Worm (Caenorhabditis elegans) whole organism, L4/young adult: ENCODE results near the gene msh-5.

Source experiments
- W03F9.2 ChIP-seq: fragments of 150-350 bp; optimal IDR thresholded peaks from 2 replicates; lab custom pipeline; 2014; ENCODE audit warnings: missing biosample characterization, missing genetic modification characterization
- dao-5 ChIP-seq: sonication (generic microtip); optimal IDR thresholded peaks from 2 replicates; lab custom pipeline; 2016; ENCODE audit warnings: missing genotype, missing genetic modification characterization, moderate library complexity, missing compliant biosample characterization
- him-1 ChIP-seq: sonication (generic microtip); optimal IDR thresholded peaks from 2 replicates; lab custom pipeline; 2016; ENCODE audit warnings: missing genotype, missing genetic modification reagents, missing genetic modification characterization, missing compliant biosample characterization

msh-5 gene

ce11 chrIV:13165181-13165580 lies 10.1 kb downstream of the msh-5 start, which contains the start of gene scl-14:
Gene scl-14 (plus strand): TSS chrIV:13165481.
- no peak for TF ChIP-seq dao-5 (tag; lab: Kevin White, UChicago)
- TF ChIP-seq W03F9.2 (tag; lab: Kevin White, UChicago) = no peak
- no peak for TF ChIP-seq him-1

- TF ChIP-seq W03F9.2 (tag; lab: Kevin White, UChicago) (no peak), dao-5 (tag; lab: Kevin White, UChicago) (no peak), him-1 (no peak)
These were observed 12.5 kb downstream of the msh-5 start for ce11 chrIV:13167534-13167933.

ce11 chrIV:13170241-13170640 lies 15.2 kb downstream of the msh-5 start, which contains the start of gene nas-14:
Gene nas-14 (plus strand): TSS chrIV:13170541.
- no peak for TF ChIP-seq dao-5 (tag; lab: Kevin White, UChicago)
- no peak for TF ChIP-seq him-1
- no peak for TF ChIP-seq W03F9.2 (tag; lab: Kevin White, UChicago)

- TF ChIP-seq him-1 = no peak
- no peak for TF ChIP-seq W03F9.2 (tag; lab: Kevin White, UChicago)
- no peak for TF ChIP-seq dao-5 (tag; lab: Kevin White, UChicago)
These were observed 18.3 kb downstream of the msh-5 start for ce11 chrIV:13173359-13173758.

DNA sequence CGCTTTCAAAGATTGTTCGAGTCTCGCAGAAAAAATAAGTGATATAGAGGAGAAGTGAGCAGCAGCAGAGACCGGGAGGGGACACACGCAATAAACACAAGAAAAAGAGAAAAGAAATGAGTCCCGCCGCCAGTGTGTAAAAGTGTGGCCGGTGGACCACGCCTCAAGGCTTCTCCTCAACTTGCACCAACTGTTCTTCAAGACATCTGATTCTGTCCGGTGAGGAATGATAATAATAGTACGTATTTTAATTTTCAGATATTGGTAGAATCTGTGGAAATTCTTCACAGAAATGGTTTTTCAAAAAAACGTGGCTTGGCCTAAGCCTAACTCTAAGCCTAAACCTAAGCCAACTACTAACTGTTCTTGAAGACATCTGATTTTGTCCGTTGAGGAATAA lies 24.3 kb downstream of the msh-5 start, which contains the start of gene lev-1:
lev-1 (minus strand) TSS at position 101 of the 400 bp plus-strand sequence.
- TF ChIP-seq him-1 (no peak), dao-5 (tag; lab: Kevin White, UChicago) (no peak), W03F9.2 (tag; lab: Kevin White, UChicago) (no peak)

DNA sequence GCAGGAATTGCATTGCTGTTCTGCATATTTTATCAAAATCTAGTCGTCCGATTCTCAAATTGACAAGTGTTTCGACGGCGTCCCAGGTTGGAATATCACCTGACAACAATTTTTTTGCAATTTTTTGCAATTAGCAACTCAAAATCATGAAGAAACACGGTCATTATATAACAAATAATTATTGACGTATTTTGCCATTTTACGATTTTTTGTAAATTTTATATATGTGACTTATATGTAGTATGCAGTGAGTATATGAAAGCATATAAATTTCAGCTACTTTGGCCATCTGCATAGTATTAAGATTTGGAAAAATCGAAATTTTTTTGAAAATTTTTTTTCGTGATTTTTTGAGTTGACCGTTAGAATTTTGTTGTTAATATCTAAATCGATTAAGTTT lies 25.7 kb downstream of the msh-5 start, which contains the start of gene F58D2.3:
F58D2.3 (minus strand) TSS at position 101 of the 400 bp plus-strand sequence.
- no peak for TF ChIP-seq W03F9.2 (tag; lab: Kevin White, UChicago)
- TF ChIP-seq him-1 = no peak
- no peak for TF ChIP-seq dao-5 (tag; lab: Kevin White, UChicago)

ce11 chrIV:13188959-13189358 lies 33.9 kb downstream of the msh-5 start, which contains the start of gene F58D2.4:
Gene F58D2.4 (minus strand): TSS chrIV:13189059.
- TF ChIP-seq W03F9.2 (tag; lab: Kevin White, UChicago) = no peak
- TF ChIP-seq him-1 = no peak
- no peak for TF ChIP-seq dao-5 (tag; lab: Kevin White, UChicago)

DNA sequence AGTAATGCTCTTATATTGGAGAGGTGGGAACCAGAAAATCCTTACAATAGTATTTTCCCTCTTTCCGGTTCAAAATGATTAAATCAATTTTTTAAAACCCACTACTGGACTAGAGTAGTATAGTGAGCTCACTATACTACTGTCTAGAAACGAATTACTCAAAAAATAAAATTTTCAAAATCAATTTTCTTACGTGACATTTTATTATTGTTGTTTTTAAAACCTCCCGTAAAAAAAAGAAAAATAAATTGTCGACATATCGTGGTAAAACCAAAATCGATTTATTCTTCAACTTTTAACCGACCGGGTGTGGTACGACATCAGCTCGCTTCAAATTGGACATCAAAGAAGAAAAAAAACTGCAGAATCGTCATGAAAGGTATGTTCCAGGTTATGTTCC lies 34.4 kb downstream of the msh-5 start, which contains the start of gene F58D2.2:
F58D2.2 (plus strand) TSS at position 301 of the 400 bp plus-strand sequence.
- TF ChIP-seq dao-5 (tag; lab: Kevin White, UChicago) (no peak), him-1 (no peak), W03F9.2 (tag; lab: Kevin White, UChicago) (no peak)

- TF ChIP-seq him-1 (no peak), W03F9.2 (tag; lab: Kevin White, UChicago) (no peak), dao-5 (tag; lab: Kevin White, UChicago) (no peak)
These were observed 35.0 kb downstream of the msh-5 start for ce11 chrIV:13190075-13190474.

ce11 chrIV:13193239-13193638 lies 38.2 kb downstream of the msh-5 start, which contains the start of gene F58D2.5:
Gene F58D2.5 (minus strand): TSS chrIV:13193339.
- TF ChIP-seq dao-5 (tag; lab: Kevin White, UChicago) = no peak
- no peak for TF ChIP-seq him-1
- TF ChIP-seq W03F9.2 (tag; lab: Kevin White, UChicago) = no peak

DNA sequence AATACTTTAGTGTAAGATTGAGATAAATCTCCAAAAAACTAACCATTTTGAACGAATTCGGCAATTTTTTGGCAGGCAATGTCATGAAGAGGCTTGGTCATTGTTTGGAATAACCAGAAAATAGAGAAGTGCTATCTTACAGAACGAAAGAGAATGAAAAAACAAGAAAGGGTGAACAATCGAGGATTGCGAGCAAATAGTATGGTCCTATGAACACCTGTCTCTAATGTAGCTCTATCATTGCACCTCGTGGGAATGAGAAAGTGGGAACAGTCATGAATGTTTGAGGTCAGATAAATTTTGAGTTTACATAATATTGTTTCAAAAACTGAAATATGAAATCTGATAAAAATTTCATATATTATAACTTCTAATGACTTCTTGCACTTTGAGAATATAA lies 42.2 kb downstream of the msh-5 start, which contains the start of gene C48D1.1:
C48D1.1 (minus strand) TSS at position 101 of the 400 bp plus-strand sequence.
- no peak for TF ChIP-seq W03F9.2 (tag; lab: Kevin White, UChicago)
- TF ChIP-seq him-1 = no peak
- no peak for TF ChIP-seq dao-5 (tag; lab: Kevin White, UChicago)

DNA sequence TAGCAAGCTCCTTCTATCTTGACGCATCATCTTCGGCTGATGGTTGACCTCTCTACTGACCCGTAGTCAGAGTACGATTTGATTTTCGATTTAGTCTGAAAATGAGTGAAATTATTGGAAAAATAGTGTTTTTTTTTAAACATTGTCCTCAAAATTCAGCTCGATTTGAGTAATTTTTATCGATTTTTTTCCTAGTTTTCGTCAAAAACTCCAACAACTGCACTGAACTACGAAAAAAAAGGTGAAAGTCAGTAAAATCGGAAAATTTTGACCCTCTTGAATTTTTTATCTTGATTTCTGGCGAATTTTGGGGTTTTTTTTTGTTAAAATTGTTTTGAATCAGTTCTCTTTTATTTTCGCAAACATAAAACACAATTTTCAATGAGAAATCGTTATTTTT lies 49.0 kb downstream of the msh-5 start, which contains the start of gene ced-3:
ced-3 (minus strand) TSS at position 101 of the 400 bp plus-strand sequence.
- TF ChIP-seq dao-5 (tag; lab: Kevin White, UChicago) (no peak), W03F9.2 (tag; lab: Kevin White, UChicago) (no peak), him-1 (no peak)

DNA sequence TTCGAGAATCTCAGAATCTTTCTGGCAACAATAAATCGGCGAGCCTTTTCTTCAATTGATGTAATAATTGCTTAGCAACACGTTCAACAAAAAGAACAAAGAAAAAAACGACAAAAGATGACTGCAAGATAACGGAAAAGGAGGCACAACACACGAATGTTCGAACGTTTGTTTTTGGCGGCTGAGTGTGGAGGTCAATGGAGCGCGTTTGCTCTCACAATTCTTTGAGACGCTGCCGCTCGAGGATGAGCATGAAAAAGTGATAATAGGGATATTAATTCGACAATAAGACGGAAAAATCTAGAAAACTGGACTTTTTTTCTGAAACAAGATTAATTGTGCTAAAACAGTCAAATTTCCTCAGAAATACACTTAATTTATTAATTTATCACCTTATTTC lies 50.9 kb downstream of the msh-5 start:
- no peak for TF ChIP-seq W03F9.2 (tag; lab: Kevin White, UChicago)
- TF ChIP-seq dao-5 (tag; lab: Kevin White, UChicago) = no peak
- TF ChIP-seq him-1 = no peak

DNA sequence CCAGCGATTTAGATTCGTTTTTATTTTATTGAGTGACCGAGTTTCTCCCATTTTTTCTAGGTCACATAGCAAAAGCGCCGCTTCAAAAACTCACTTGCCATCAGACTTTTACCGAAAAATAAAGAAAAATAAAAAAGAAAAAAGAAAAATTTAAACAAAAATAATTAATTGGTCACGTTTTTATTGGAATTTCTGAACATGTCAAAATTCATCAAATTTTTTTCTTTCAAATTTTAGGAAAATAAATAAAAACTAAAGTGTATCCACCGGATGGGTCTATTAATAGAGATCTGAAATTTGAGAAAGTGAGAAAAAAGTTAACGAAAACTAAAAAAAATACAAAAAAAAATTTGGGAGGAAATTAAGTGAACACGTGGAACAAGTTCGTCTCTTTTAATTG lies 54.5 kb downstream of the msh-5 start, which contains the start of gene C48D1.9:
C48D1.9 (minus strand) TSS at position 101 of the 400 bp plus-strand sequence.
- TF ChIP-seq dao-5 (tag; lab: Kevin White, UChicago) = no peak
- no peak for TF ChIP-seq W03F9.2 (tag; lab: Kevin White, UChicago)
- no peak for TF ChIP-seq him-1
